Fruit fly (Drosophila melanogaster) whole organism, pupa: ENCODE measurements around the gene CG7320.
A peak's percentile ranks its signal among the peaks of the same experiment; 100 is the strongest.

Source experiments
- CG12605 ChIP-seq: fragments of 200-800 bp; sonication (Bioruptor generic); IDR thresholded peaks from 2 replicates; pipeline ENCODE4 v1.3.6; 2022; ENCODE audit warnings: missing biosample characterization, missing genetic modification characterization
- CG13204 ChIP-seq: fragments of 200-800 bp; sonication (Bioruptor generic); optimal IDR thresholded peaks from 2 replicates; lab custom pipeline; 2018; ENCODE audit warnings: missing biosample characterization, mild to moderate bottlenecking, missing genetic modification characterization, moderate library complexity
- CG14655 ChIP-seq: fragments of 200-800 bp; sonication (Bioruptor generic); optimal IDR thresholded peaks from 3 replicates; lab custom pipeline; 2017; ENCODE audit warnings: mild to moderate bottlenecking, missing biosample characterization, missing genetic modification reagents, missing genetic modification characterization
- CG17806 ChIP-seq: fragments of 200-800 bp; sonication (Bioruptor generic); optimal IDR thresholded peaks from 2 replicates; lab custom pipeline; 2018; ENCODE audit warnings: missing biosample characterization, mild to moderate bottlenecking, missing genetic modification characterization, moderate library complexity
- CG34367 ChIP-seq: fragments of 200-800 bp; sonication (Bioruptor generic); optimal IDR thresholded peaks from 2 replicates; lab custom pipeline; 2018; ENCODE audit warnings: missing biosample characterization, mild to moderate bottlenecking, missing genetic modification characterization
- CG4496 ChIP-seq: fragments of 200-800 bp; sonication (Bioruptor generic); IDR thresholded peaks from 3 replicates; pipeline ENCODE4 v1.3.6; 2022; ENCODE audit warnings: missing biosample characterization, missing genetic modification characterization
- CG9948 ChIP-seq: fragments of 200-800 bp; sonication (Bioruptor generic); optimal IDR thresholded peaks from 2 replicates; lab custom pipeline; 2018; ENCODE audit warnings: missing biosample characterization, mild to moderate bottlenecking, missing genetic modification characterization, moderate library complexity
- D1 ChIP-seq: fragments of 200-800 bp; sonication (Bioruptor generic); optimal IDR thresholded peaks from 2 replicates; lab custom pipeline; 2018; ENCODE audit warnings: missing biosample characterization, mild to moderate bottlenecking, missing genetic modification characterization, moderate library complexity
- EcR ChIP-seq: fragments of 200-800 bp; sonication (Bioruptor generic); optimal IDR thresholded peaks from 3 replicates; lab custom pipeline; 2019; ENCODE audit warnings: missing biosample characterization, missing genetic modification characterization, mild to moderate bottlenecking, moderate library complexity, missing genetic modification reagents
- Snoo ChIP-seq: fragments of 200-800 bp; sonication (Bioruptor generic); optimal IDR thresholded peaks from 3 replicates; lab custom pipeline; 2017; ENCODE audit warnings: missing biosample characterization, mild to moderate bottlenecking, missing genetic modification characterization, inconsistent platforms

DNA sequence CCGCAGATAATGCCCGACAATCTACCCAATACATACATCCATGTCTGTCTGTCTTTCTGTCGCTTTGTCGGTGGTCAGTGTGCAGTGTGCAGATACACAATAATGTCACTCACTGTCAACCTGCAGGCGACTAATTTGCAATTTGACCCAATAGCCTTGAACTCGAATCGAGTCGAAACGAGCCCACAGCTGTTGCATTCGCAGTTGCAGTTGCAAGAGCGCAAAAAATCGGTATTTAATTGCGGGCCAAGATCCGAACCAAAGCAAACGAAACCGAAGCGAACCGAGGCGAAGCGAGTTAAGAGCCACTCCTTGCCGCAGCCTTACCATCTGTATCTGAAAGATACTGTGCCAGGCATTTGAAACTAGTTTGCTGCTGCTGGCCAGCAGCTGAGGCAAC is 26.5 kb upstream of the CG7320 start:
- peak; percentile 6; the same call in 1 of the 2 replicates for TF ChIP-seq CG12605 (GFP tag; lab: Robert Waterston, UW)
- no peak for TF ChIP-seq CG17806 (tag; lab: Kevin White, UChicago)
- no peak for TF ChIP-seq CG14655 (GFP tag; lab: Kevin White, UChicago)
- no peak for TF ChIP-seq CG13204 (GFP tag; lab: Kevin White, UChicago)
- TF ChIP-seq CG34367 (tag; lab: Kevin White, UChicago): no peak
- TF ChIP-seq EcR (GFP tag; lab: Kevin White, UChicago): peak; percentile 5
- TF ChIP-seq CG9948: no peak
- TF ChIP-seq Snoo (tag; lab: Kevin White, UChicago): no peak
- 0 out of 3 replicates have a peak, but pooled peaks have one; percentile 19 for TF ChIP-seq CG4496 (GFP tag; lab: Robert Waterston, UW)
- TF ChIP-seq D1: no peak
